Worm (Caenorhabditis elegans): Measurements from ENCODE around the gene shn-1.
A peak's percentile ranks its signal among the peaks of the same experiment; 100 is the strongest.

Gene shn-1

DNA sequence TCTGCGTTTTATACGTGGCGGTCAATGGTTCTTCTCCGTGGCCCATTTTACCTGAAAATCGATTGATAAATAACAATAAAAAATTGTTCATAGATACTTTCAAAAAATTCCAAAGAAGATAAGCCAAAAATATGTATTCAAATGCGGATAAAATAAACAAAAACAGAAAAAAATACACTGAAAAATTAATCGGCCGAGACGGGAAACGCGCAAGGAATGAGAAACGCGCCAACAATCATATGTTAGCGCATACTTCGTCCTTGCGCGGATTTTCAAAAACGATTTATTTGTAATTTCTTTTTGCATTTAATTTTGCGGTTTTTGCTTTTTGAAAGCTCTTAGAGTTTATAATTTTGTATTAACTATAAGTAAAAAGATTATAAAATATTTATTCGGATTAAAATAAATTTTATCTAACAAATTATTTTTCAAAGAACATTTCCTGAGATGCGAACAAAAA is 45.2 kb downstream of the shn-1 start, which contains the start of gene nduf-11 (continued):
- TF ChIP-seq nhr-80 (tag; optimal IDR thresholded peaks at IDR 0.05) (peak; percentile 32), cebp-1 (GFP tag; IDR thresholded peaks at IDR 0.05) (no peak), cebp-1 (tag; optimal IDR thresholded peaks at IDR 0.05) (peak; percentile 73), ztf-22 (GFP tag; optimal IDR thresholded peaks at IDR 0.05) (no peak), mxl-1 (tag; optimal IDR thresholded peaks at IDR 0.05) (no peak), pbrm-1 (GFP tag; IDR thresholded peaks at IDR 0.05) (peak; percentile 71; the same call in 1 of the 2 replicates), F22D6.2 (tag; optimal IDR thresholded peaks at IDR 0.05) (no peak), nfyb-1 (GFP tag; IDR thresholded peaks at IDR 0.05) (peak; percentile 79), lin-35 (GFP tag; optimal IDR thresholded peaks at IDR 0.05) (peak in 2 of 3 experiments; percentile 82 to 91), gei-17 (GFP tag; optimal IDR thresholded peaks at IDR 0.05) (no peak), rpc-1 (optimal IDR thresholded peaks at IDR 0.05) (no peak), rpc-1 (tag; optimal IDR thresholded peaks at IDR 0.05) (no peak), attf-5 (GFP tag; optimal IDR thresholded peaks at IDR 0.05) (peak; percentile 81), tbx-9 (tag; optimal IDR thresholded peaks at IDR 0.05; ENCODE audit: borderline replicate concordance) (no peak), F23B12.7 (tag; optimal IDR thresholded peaks at IDR 0.05; ENCODE audit: insufficient read depth) (peak; percentile 74), zim-3 (tag; optimal IDR thresholded peaks at IDR 0.05) (no peak), atf-7 (tag; optimal IDR thresholded peaks at IDR 0.05) (no peak), B0261.1 (tag; optimal IDR thresholded peaks at IDR 0.05) (no peak), somi-1 (GFP tag; optimal IDR thresholded peaks at IDR 0.05) (no peak), ceh-79 (tag; optimal IDR thresholded peaks at IDR 0.05) (no peak), K12H6.12 (tag; optimal IDR thresholded peaks at IDR 0.05) (peak; percentile 5), F39B2.1 (GFP tag; IDR thresholded peaks at IDR 0.05) (no peak), lsl-1 (GFP tag; optimal IDR thresholded peaks at IDR 0.05) (peak; percentile 72), zfh-2 (GFP tag; conservative IDR thresholded peaks at IDR 0.05) (no peak), cebp-2 (GFP tag; IDR thresholded peaks at IDR 0.05) (no peak), nhr-27 (tag; optimal IDR thresholded peaks at IDR 0.05) (no peak), ZK185.1 (tag; optimal IDR thresholded peaks at IDR 0.05; ENCODE audit: poor library complexity, severe bottlenecking) (peak; percentile 75), ceh-100 (GFP tag; IDR thresholded peaks at IDR 0.05) (peak; percentile 43; the same call in 1 of the 2 replicates), nfya-1 (tag; optimal IDR thresholded peaks at IDR 0.05; ENCODE audit: borderline replicate concordance, insufficient read depth) (no peak), snpc-1.3 (tag; optimal IDR thresholded peaks at IDR 0.05; ENCODE audit: insufficient read depth) (no peak), madf-8 (GFP tag; conservative IDR thresholded peaks at IDR 0.05) (peak; percentile 51; the same call in 1 of the 2 replicates), F57A8.1 (GFP tag; optimal IDR thresholded peaks at IDR 0.05) (no peak), die-1 (tag; optimal IDR thresholded peaks at IDR 0.05) (no peak), Y95B8A.8 (GFP tag; IDR thresholded peaks at IDR 0.05) (0 out of 2 replicates have a peak, but pooled peaks have one; percentile 11), hmg-1.2 (GFP tag; IDR thresholded peaks at IDR 0.05) (peak; percentile 53), lsy-27 (tag; optimal IDR thresholded peaks at IDR 0.05; ENCODE audit: borderline replicate concordance, insufficient read depth) (no peak), ccch-3 (GFP tag; optimal IDR thresholded peaks at IDR 0.05) (no peak), B0035.1 (tag; optimal IDR thresholded peaks at IDR 0.05) (peak; percentile 24), unc-62 (GFP tag; optimal IDR thresholded peaks at IDR 0.05) (no peak), dpl-1 (GFP tag; optimal IDR thresholded peaks at IDR 0.05) (peak; percentile 85), nhr-179 (tag; optimal IDR thresholded peaks at IDR 0.05) (no peak), rcor-1 (GFP tag; IDR thresholded peaks at IDR 0.05) (peak; percentile 51), C17E4.6 (GFP tag; IDR thresholded peaks at IDR 0.05) (no peak), snpc-3.4 (tag; optimal IDR thresholded peaks at IDR 0.05) (peak; percentile 23), lir-1 (GFP tag; conservative IDR thresholded peaks at IDR 0.05) (0 out of 2 replicates have a peak, but pooled peaks have one; percentile 46), ztf-18 (tag; optimal IDR thresholded peaks at IDR 0.05) (peak; percentile 98), F57C9.4 (tag; optimal IDR thresholded peaks at IDR 0.05) (no peak), hmg-20 (GFP tag; IDR thresholded peaks at IDR 0.05) (0 out of 2 replicates have a peak, but pooled peaks have one; percentile 31)

Data from whole organism, young adult.